Worm (Caenorhabditis elegans): ENCODE data around the gene Y75B8A.37.

Gene Y75B8A.37

ce11 chrIII:12318794-12319193 is 3.5 kb downstream of the Y75B8A.37 start, which contains the start of gene Y75B8A.28 (continued):
- TF ChIP-seq egl-27 (tag; optimal IDR thresholded peaks at IDR 0.05) (no peak), ceh-8 (GFP tag; optimal IDR thresholded peaks at IDR 0.05) (no peak), C04F5.9 (tag; optimal IDR thresholded peaks at IDR 0.05) (no peak), lin-14 (GFP tag; optimal IDR thresholded peaks at IDR 0.05) (no peak), swsn-7 (tag; optimal IDR thresholded peaks at IDR 0.05) (no peak), lin-13 (GFP tag; optimal IDR thresholded peaks at IDR 0.05) (no peak), unc-30 (tag; optimal IDR thresholded peaks at IDR 0.05) (no peak), pag-3 (tag; optimal IDR thresholded peaks at IDR 0.05; ENCODE audit: borderline replicate concordance, insufficient read depth) (no peak), unc-98 (GFP tag; IDR thresholded peaks at IDR 0.05) (no peak), mep-1 (tag; optimal IDR thresholded peaks at IDR 0.05) (no peak), nhr-20 (tag; optimal IDR thresholded peaks at IDR 0.05) (no peak), blmp-1 (tag; optimal IDR thresholded peaks at IDR 0.05) (no peak)

ce11 chrIII:12325284-12325683 is 10.0 kb downstream of the Y75B8A.37 start:
- TF ChIP-seq ztf-11 (tag; optimal IDR thresholded peaks at IDR 0.05) (no peak), aha-1 (tag; optimal IDR thresholded peaks at IDR 0.05) (no peak), elt-2 (tag; optimal IDR thresholded peaks at IDR 0.05) (peak; percentile 82), jun-1 (tag; optimal IDR thresholded peaks at IDR 0.05) (peak; percentile 11), dpl-1 (GFP tag; optimal IDR thresholded peaks at IDR 0.05) (no peak), snu-23 (GFP tag; optimal IDR thresholded peaks at IDR 0.05) (peak; percentile 26), nhr-85 (tag) (peak; percentile 68), elt-3 (tag; optimal IDR thresholded peaks at IDR 0.05) (peak in 1 of 6 experiments; percentile 86), skn-1 (tag; optimal IDR thresholded peaks at IDR 0.05) (no peak), egl-27 (tag; optimal IDR thresholded peaks at IDR 0.05) (no peak), unc-130 (tag; optimal IDR thresholded peaks at IDR 0.05) (no peak), mep-1 (tag; optimal IDR thresholded peaks at IDR 0.05) (peak; percentile 10), swsn-7 (tag; optimal IDR thresholded peaks at IDR 0.05) (no peak), efl-1 (optimal IDR thresholded peaks at IDR 0.05) (no peak), efl-1 (GFP tag; optimal IDR thresholded peaks at IDR 0.05 in 1 of 2) (peak in 1 of 2 experiments; percentile 64), fkh-4 (tag; optimal IDR thresholded peaks at IDR 0.05; ENCODE audit: borderline replicate concordance) (no peak), F16B12.6 (tag; optimal IDR thresholded peaks at IDR 0.05) (no peak), ama-1 (optimal IDR thresholded peaks at IDR 0.05) (no peak), lin-14 (GFP tag; optimal IDR thresholded peaks at IDR 0.05) (peak; percentile 37), ceh-82 (tag; optimal IDR thresholded peaks at IDR 0.05) (no peak), Y116A8C.19 (tag; optimal IDR thresholded peaks at IDR 0.05; ENCODE audit: borderline replicate concordance) (no peak), nhr-77 (tag; optimal IDR thresholded peaks at IDR 0.05) (no peak), isw-1 (GFP tag; IDR thresholded peaks at IDR 0.05) (no peak), ceh-88 (GFP tag; IDR thresholded peaks at IDR 0.05) (no peak), nhr-19 (GFP tag; conservative IDR thresholded peaks at IDR 0.05) (0 out of 2 replicates have a peak, but pooled peaks have one; percentile 5), unc-98 (GFP tag; IDR thresholded peaks at IDR 0.05) (no peak), nhr-90 (tag; optimal IDR thresholded peaks at IDR 0.05; ENCODE audit: poor library complexity) (peak; percentile 14), blmp-1 (tag; optimal IDR thresholded peaks at IDR 0.05) (peak; percentile 11), efl-3 (GFP tag; optimal IDR thresholded peaks at IDR 0.05) (no peak), lin-35 (GFP tag; optimal IDR thresholded peaks at IDR 0.05) (peak in 1 of 2 experiments; percentile 50)

ce11 chrIII:12327528-12327997 is 12.3 kb downstream of the Y75B8A.37 start, which contains the start of the genes zip-12 and Y75B8A.63:
Gene zip-12, plus strand, starts transcription at chrIII:12327914.
Gene Y75B8A.63, plus strand, starts transcription at chrIII:12327947.
- peak; percentile 40 for TF ChIP-seq blmp-1 (tag; optimal IDR thresholded peaks at IDR 0.05)
- TF ChIP-seq elt-2 (tag; optimal IDR thresholded peaks at IDR 0.05) = peak; percentile 53
- no peak for TF ChIP-seq nhr-90 (tag; optimal IDR thresholded peaks at IDR 0.05; ENCODE audit: poor library complexity)
- TF ChIP-seq elt-3 (tag; optimal IDR thresholded peaks at IDR 0.05) = peak in 3 of 6 experiments; percentile 16 to 73 (median 31)
- TF ChIP-seq ztf-4 (tag; optimal IDR thresholded peaks at IDR 0.05) = no peak
- TF ChIP-seq ets-5 (GFP tag; IDR thresholded peaks at IDR 0.05) = no peak
- TF ChIP-seq nhr-237 (tag; optimal IDR thresholded peaks at IDR 0.05) = no peak
- TF ChIP-seq lin-35 (GFP tag; optimal IDR thresholded peaks at IDR 0.05) = peak in 1 of 2 experiments; percentile 39
- TF ChIP-seq fkh-4 (tag; optimal IDR thresholded peaks at IDR 0.05; ENCODE audit: borderline replicate concordance) = no peak
- TF ChIP-seq lin-14 (GFP tag; optimal IDR thresholded peaks at IDR 0.05) = peak; percentile 41
- no peak for TF ChIP-seq efl-1 (optimal IDR thresholded peaks at IDR 0.05)
- TF ChIP-seq efl-1 (GFP tag; optimal IDR thresholded peaks at IDR 0.05 in 1 of 2) = no peak
- peak; percentile 24 for TF ChIP-seq snu-23 (GFP tag; optimal IDR thresholded peaks at IDR 0.05)
- TF ChIP-seq hpl-2 (GFP tag; optimal IDR thresholded peaks at IDR 0.05) = peak; percentile 16

Measured in whole organism, L1 larva.